Worm (Caenorhabditis elegans): ENCODE results near the gene srw-108.

The srw-108 gene

ce11 chrV:532046-532445 lies 4.3 kb downstream of the srw-108 start, which contains the start of gene nhr-58:
Gene nhr-58 (plus strand): TSS chrV:532259.
- no peak for TF ChIP-seq ref-1 (GFP tag; conservative IDR thresholded peaks at IDR 0.05)
- TF ChIP-seq cog-1 (tag; optimal IDR thresholded peaks at IDR 0.05), result peak; percentile 47
- 0 out of 2 replicates have a peak, but pooled peaks have one; percentile 10 for TF ChIP-seq ztf-29 (GFP tag; IDR thresholded peaks at IDR 0.05)

- no peak for TF ChIP-seq ztf-23 (GFP tag; IDR thresholded peaks at IDR 0.05)
- TF ChIP-seq med-1 (GFP tag; optimal IDR thresholded peaks at IDR 0.05; ENCODE audit: insufficient read depth), result no peak
- no peak for TF ChIP-seq cog-1 (tag; optimal IDR thresholded peaks at IDR 0.05)
- TF ChIP-seq klf-2 (GFP tag; conservative IDR thresholded peaks at IDR 0.05), result no peak
- TF ChIP-seq ref-1 (GFP tag; conservative IDR thresholded peaks at IDR 0.05), result no peak
- no peak for TF ChIP-seq flt-1 (GFP tag; IDR thresholded peaks at IDR 0.05)
- TF ChIP-seq ztf-29 (GFP tag; IDR thresholded peaks at IDR 0.05), result no peak
- no peak for TF ChIP-seq T22C8.4 (GFP tag; IDR thresholded peaks at IDR 0.05)
- no peak for TF ChIP-seq tab-1 (GFP tag; IDR thresholded peaks at IDR 0.05)
Observed at ce11 chrV:534176-534575, 6.5 kb downstream of the srw-108 start, which contains the start of gene nhr-132. Gene nhr-132 (plus strand): TSS chrV:534446.

- no peak for TF ChIP-seq klf-2 (GFP tag; conservative IDR thresholded peaks at IDR 0.05)
- TF ChIP-seq med-1 (GFP tag; optimal IDR thresholded peaks at IDR 0.05; ENCODE audit: insufficient read depth), result no peak
- TF ChIP-seq ref-1 (GFP tag; conservative IDR thresholded peaks at IDR 0.05), result no peak
- TF ChIP-seq ztf-23 (GFP tag; IDR thresholded peaks at IDR 0.05), result no peak
- TF ChIP-seq cog-1 (tag; optimal IDR thresholded peaks at IDR 0.05), result no peak
- no peak for TF ChIP-seq flt-1 (GFP tag; IDR thresholded peaks at IDR 0.05)
- no peak for TF ChIP-seq tab-1 (GFP tag; IDR thresholded peaks at IDR 0.05)
- no peak for TF ChIP-seq T22C8.4 (GFP tag; IDR thresholded peaks at IDR 0.05)
- no peak for TF ChIP-seq ztf-29 (GFP tag; IDR thresholded peaks at IDR 0.05)
Observed at ce11 chrV:536571-536970, 8.9 kb downstream of the srw-108 start, which contains the start of gene C14C6.5. Gene C14C6.5 (plus strand): TSS chrV:536628.

- TF ChIP-seq ztf-23 (GFP tag; IDR thresholded peaks at IDR 0.05) (no peak), med-1 (GFP tag; optimal IDR thresholded peaks at IDR 0.05; ENCODE audit: insufficient read depth) (no peak), ztf-29 (GFP tag; IDR thresholded peaks at IDR 0.05) (no peak), T22C8.4 (GFP tag; IDR thresholded peaks at IDR 0.05) (no peak), ref-1 (GFP tag; conservative IDR thresholded peaks at IDR 0.05) (no peak), klf-2 (GFP tag; conservative IDR thresholded peaks at IDR 0.05) (no peak), tab-1 (GFP tag; IDR thresholded peaks at IDR 0.05) (no peak), flt-1 (GFP tag; IDR thresholded peaks at IDR 0.05) (no peak), cog-1 (tag; optimal IDR thresholded peaks at IDR 0.05) (no peak)
Observed at ce11 chrV:539040-539510, 11.4 kb downstream of the srw-108 start, which contains the start of gene nhr-155. Gene nhr-155 (plus strand): TSS chrV:539460.

ce11 chrV:541470-541869 lies 13.8 kb downstream of the srw-108 start:
- TF ChIP-seq tab-1 (GFP tag; IDR thresholded peaks at IDR 0.05) (no peak), T22C8.4 (GFP tag; IDR thresholded peaks at IDR 0.05) (no peak), ztf-23 (GFP tag; IDR thresholded peaks at IDR 0.05) (no peak), ref-1 (GFP tag; conservative IDR thresholded peaks at IDR 0.05) (no peak), ztf-29 (GFP tag; IDR thresholded peaks at IDR 0.05) (no peak), cog-1 (tag; optimal IDR thresholded peaks at IDR 0.05) (no peak), flt-1 (GFP tag; IDR thresholded peaks at IDR 0.05) (no peak), med-1 (GFP tag; optimal IDR thresholded peaks at IDR 0.05; ENCODE audit: insufficient read depth) (no peak), klf-2 (GFP tag; conservative IDR thresholded peaks at IDR 0.05) (no peak)

ce11 chrV:543169-543568 lies 15.5 kb downstream of the srw-108 start, which contains the start of gene C14C6.3:
Gene C14C6.3 (plus strand): TSS chrV:543469.
- no peak for TF ChIP-seq tab-1 (GFP tag; IDR thresholded peaks at IDR 0.05)
- TF ChIP-seq flt-1 (GFP tag; IDR thresholded peaks at IDR 0.05), result no peak
- TF ChIP-seq med-1 (GFP tag; optimal IDR thresholded peaks at IDR 0.05; ENCODE audit: insufficient read depth), result no peak
- TF ChIP-seq cog-1 (tag; optimal IDR thresholded peaks at IDR 0.05), result no peak
- TF ChIP-seq T22C8.4 (GFP tag; IDR thresholded peaks at IDR 0.05), result no peak
- no peak for TF ChIP-seq ref-1 (GFP tag; conservative IDR thresholded peaks at IDR 0.05)
- TF ChIP-seq ztf-29 (GFP tag; IDR thresholded peaks at IDR 0.05), result no peak
- no peak for TF ChIP-seq ztf-23 (GFP tag; IDR thresholded peaks at IDR 0.05)
- TF ChIP-seq klf-2 (GFP tag; conservative IDR thresholded peaks at IDR 0.05), result no peak

ce11 chrV:547980-548379 lies 20.3 kb downstream of the srw-108 start, which contains the start of gene C14C6.6:
Gene C14C6.6 (minus strand): TSS chrV:548080.
- TF ChIP-seq T22C8.4 (GFP tag; IDR thresholded peaks at IDR 0.05) (no peak), ref-1 (GFP tag; conservative IDR thresholded peaks at IDR 0.05) (no peak), med-1 (GFP tag; optimal IDR thresholded peaks at IDR 0.05; ENCODE audit: insufficient read depth) (no peak), ztf-29 (GFP tag; IDR thresholded peaks at IDR 0.05) (no peak), flt-1 (GFP tag; IDR thresholded peaks at IDR 0.05) (no peak), tab-1 (GFP tag; IDR thresholded peaks at IDR 0.05) (no peak), ztf-23 (GFP tag; IDR thresholded peaks at IDR 0.05) (no peak), klf-2 (GFP tag; conservative IDR thresholded peaks at IDR 0.05) (no peak), cog-1 (tag; optimal IDR thresholded peaks at IDR 0.05) (no peak)

- no peak for TF ChIP-seq ref-1 (GFP tag; conservative IDR thresholded peaks at IDR 0.05)
- TF ChIP-seq cog-1 (tag; optimal IDR thresholded peaks at IDR 0.05), result no peak
- no peak for TF ChIP-seq med-1 (GFP tag; optimal IDR thresholded peaks at IDR 0.05; ENCODE audit: insufficient read depth)
- no peak for TF ChIP-seq ztf-29 (GFP tag; IDR thresholded peaks at IDR 0.05)
- no peak for TF ChIP-seq tab-1 (GFP tag; IDR thresholded peaks at IDR 0.05)
- TF ChIP-seq flt-1 (GFP tag; IDR thresholded peaks at IDR 0.05), result no peak
Observed at ce11 chrV:552406-552805, 24.7 kb downstream of the srw-108 start.

ce11 chrV:553067-553466 lies 25.4 kb downstream of the srw-108 start, which contains the start of gene C14C6.8:
Gene C14C6.8 (minus strand): TSS chrV:553167.
- TF ChIP-seq flt-1 (GFP tag; IDR thresholded peaks at IDR 0.05) (no peak), T22C8.4 (GFP tag; IDR thresholded peaks at IDR 0.05) (no peak), ztf-23 (GFP tag; IDR thresholded peaks at IDR 0.05) (no peak), klf-2 (GFP tag; conservative IDR thresholded peaks at IDR 0.05) (no peak), med-1 (GFP tag; optimal IDR thresholded peaks at IDR 0.05; ENCODE audit: insufficient read depth) (no peak), tab-1 (GFP tag; IDR thresholded peaks at IDR 0.05) (no peak), ref-1 (GFP tag; conservative IDR thresholded peaks at IDR 0.05) (no peak), cog-1 (tag; optimal IDR thresholded peaks at IDR 0.05) (no peak), ztf-29 (GFP tag; IDR thresholded peaks at IDR 0.05) (no peak)

ce11 chrV:556055-556454 lies 28.4 kb downstream of the srw-108 start, which contains the start of gene srx-8:
Gene srx-8 (minus strand): TSS chrV:556155.
- TF ChIP-seq ztf-23 (GFP tag; IDR thresholded peaks at IDR 0.05) (no peak), med-1 (GFP tag; optimal IDR thresholded peaks at IDR 0.05; ENCODE audit: insufficient read depth) (no peak), flt-1 (GFP tag; IDR thresholded peaks at IDR 0.05) (no peak), ztf-29 (GFP tag; IDR thresholded peaks at IDR 0.05) (no peak)
